Fruit fly (Drosophila melanogaster) whole organism, embryonic: ENCODE results near the gene JMJD5.

Source experiments
- Atf3 ChIP-seq: fragments of 200-800 bp; sonication (Bioruptor generic); optimal IDR thresholded peaks from 3 replicates; lab custom pipeline; 2016; ENCODE audit warnings: missing biosample characterization, missing genetic modification characterization
- CG14710 ChIP-seq: fragments of 200-800 bp; sonication (Bioruptor generic); optimal IDR thresholded peaks from 3 replicates; lab custom pipeline; 2019; ENCODE audit warnings: missing biosample characterization, mild to moderate bottlenecking, missing genetic modification characterization, moderate library complexity
- grn ChIP-seq: fragments of 200-800 bp; sonication (Bioruptor generic); optimal IDR thresholded peaks from 3 replicates; lab custom pipeline; 2017; ENCODE audit warnings: missing biosample characterization, missing genetic modification characterization
- trem ChIP-seq: fragments of 200-800 bp; optimal IDR thresholded peaks from 3 replicates; lab custom pipeline; 2019; ENCODE audit warnings: missing biosample characterization, mild to moderate bottlenecking, missing genetic modification characterization, moderate library complexity

DNA sequence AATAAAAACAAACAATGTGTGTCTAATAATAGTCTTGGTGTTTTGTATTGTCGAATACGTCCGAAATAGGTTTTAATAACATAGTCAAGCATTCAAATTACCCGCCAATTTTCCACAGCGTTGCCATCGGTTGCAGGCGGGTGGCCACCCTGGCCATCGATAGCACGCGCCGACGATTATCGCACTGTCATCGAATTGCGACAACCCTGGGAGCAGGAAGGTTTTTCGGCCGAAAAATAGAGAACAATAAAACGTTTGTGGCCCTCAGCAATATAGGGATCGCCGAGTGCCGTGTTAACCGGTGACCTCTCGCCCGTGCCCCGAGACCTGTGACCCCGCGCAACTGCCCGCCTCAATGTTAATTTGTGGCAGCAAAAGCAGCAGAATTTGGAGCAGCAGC lies 30.6 kb upstream of the JMJD5 start, which contains the start of gene Usp10:
- TF ChIP-seq grn (GFP tag; lab: Kevin White, UChicago), result no peak
- no peak for TF ChIP-seq Atf3
- peak; percentile 55 for TF ChIP-seq CG14710
- peak; percentile 59 for TF ChIP-seq trem (tag; lab: Kevin White, UChicago)
